Worm (Caenorhabditis elegans) whole organism, early embryonic: ENCODE results near the gene K07H8.8.

Experiments
- F13C5.2 ChIP-seq: sonication (generic microtip); optimal IDR thresholded peaks from 2 replicates; lab custom pipeline; 2017; ENCODE audit warnings: mild to moderate bottlenecking, missing genetic modification characterization, inconsistent platforms, missing compliant biosample characterization
- ama-1 ChIP-seq: fragments of 150-350 bp; optimal IDR thresholded peaks from 2 replicates; lab custom pipeline; 2014
- ceh-13 ChIP-seq: fragments of 200-800 bp; sonication (Bioruptor generic); optimal IDR thresholded peaks from 2 replicates; lab custom pipeline; 2018; ENCODE audit warnings: mild to moderate bottlenecking, missing genetic modification characterization, missing compliant biosample characterization
- ceh-36 ChIP-seq: sonication (generic microtip); optimal IDR thresholded peaks from 2 replicates; lab custom pipeline; 2016; ENCODE audit warnings: missing genetic modification characterization, inconsistent platforms, missing compliant biosample characterization
- ets-7 ChIP-seq: sonication (generic microtip); optimal IDR thresholded peaks from 2 replicates; lab custom pipeline; 2016; ENCODE audit warnings: missing genotype, missing genetic modification characterization, missing compliant biosample characterization
- flt-1 ChIP-seq: fragments of 200-800 bp; sonication (Bioruptor generic); IDR thresholded peaks from 2 replicates; pipeline ENCODE4 v1.3.6; 2022; ENCODE audit warnings: missing genetic modification characterization, missing compliant biosample characterization
- hmg-4 ChIP-seq: fragments of 200-800 bp; sonication (Bioruptor generic); optimal IDR thresholded peaks from 2 replicates; lab custom pipeline; 2018; ENCODE audit warnings: mild to moderate bottlenecking, missing genetic modification characterization, missing compliant biosample characterization
- hnd-1 ChIP-seq: sonication (generic microtip); optimal IDR thresholded peaks from 2 replicates; lab custom pipeline; 2016; ENCODE audit warnings: missing genetic modification characterization, missing compliant biosample characterization
- pes-1 ChIP-seq: fragments of 200-800 bp; sonication (Bioruptor generic); IDR thresholded peaks from 2 replicates; pipeline ENCODE4 v1.3.6; 2022; ENCODE audit warnings: missing genetic modification reagents, missing genetic modification characterization, missing compliant biosample characterization
- scrt-1 ChIP-seq: fragments of 200-800 bp; sonication (Bioruptor generic); IDR thresholded peaks from 2 replicates; pipeline ENCODE4 v1.3.6; 2022; ENCODE audit warnings: missing genetic modification characterization, missing compliant biosample characterization
- tbx-11 ChIP-seq: fragments of 200-800 bp; sonication (Bioruptor generic); IDR thresholded peaks from 2 replicates; pipeline ENCODE4 v1.3.6; 2022; ENCODE audit warnings: missing genetic modification characterization, missing compliant biosample characterization
- tbx-37 ChIP-seq: fragments of 200-800 bp; sonication (Bioruptor generic); conservative IDR thresholded peaks from 2 replicates; pipeline ENCODE4 v1.3.6; 2022; ENCODE audit warnings: missing genetic modification reagents, missing genetic modification characterization, missing compliant biosample characterization
- tra-4 ChIP-seq: sonication (generic microtip); optimal IDR thresholded peaks from 2 replicates; lab custom pipeline; 2017; ENCODE audit warnings: missing genetic modification characterization, missing compliant biosample characterization

- no peak for TF ChIP-seq ama-1 (lab: Kevin White, UChicago)
- TF ChIP-seq F13C5.2 (tag; lab: Kevin White, UChicago) = no peak
- no peak for TF ChIP-seq tra-4 (tag; lab: Kevin White, UChicago)
- TF ChIP-seq pes-1 (GFP tag; lab: Robert Waterston, UW) = no peak
- no peak for TF ChIP-seq ets-7 (tag; lab: Kevin White, UChicago)
- no peak for TF ChIP-seq ceh-36 (tag; lab: Kevin White, UChicago)
- TF ChIP-seq hnd-1 (tag; lab: Kevin White, UChicago) = no peak
- no peak for TF ChIP-seq flt-1 (GFP tag; lab: Robert Waterston, UW)
- TF ChIP-seq tbx-37 = no peak
- no peak for TF ChIP-seq tbx-11 (GFP tag; lab: Robert Waterston, UW)
- no peak for TF ChIP-seq hmg-4 (GFP tag; lab: Kevin White, UChicago)
- TF ChIP-seq ceh-13 = no peak
- TF ChIP-seq scrt-1 (GFP tag; lab: Robert Waterston, UW) = no peak
Observed at ce11 chrIV:8223055-8223454, 45.2 kb downstream of the K07H8.8 start.
